Fruit fly (Drosophila melanogaster) S2 (cell line): ENCODE data around the gene CG31855.

Experiments
- CG8478 ChIP-seq: fragments of >200 bp; optimal IDR thresholded peaks from 2 replicates; lab custom pipeline; 2018
- CTCF ChIP-seq, 2 experiments: fragments of >200 bp; optimal IDR thresholded peaks; 2 replicates each; lab custom pipeline; 2018

The CG31855 gene

dm6 chr2L:13368940-13369339 lies at the start of gene CG31855:
CG31855 (plus strand) TSS chr2L:13369204.
- TF ChIP-seq CG8478 (lab: Kevin White, UChicago) (no peak), CTCF (optimal IDR thresholded peaks at IDR 0.05; lab: Kevin White, UChicago) (no peak)

DNA sequence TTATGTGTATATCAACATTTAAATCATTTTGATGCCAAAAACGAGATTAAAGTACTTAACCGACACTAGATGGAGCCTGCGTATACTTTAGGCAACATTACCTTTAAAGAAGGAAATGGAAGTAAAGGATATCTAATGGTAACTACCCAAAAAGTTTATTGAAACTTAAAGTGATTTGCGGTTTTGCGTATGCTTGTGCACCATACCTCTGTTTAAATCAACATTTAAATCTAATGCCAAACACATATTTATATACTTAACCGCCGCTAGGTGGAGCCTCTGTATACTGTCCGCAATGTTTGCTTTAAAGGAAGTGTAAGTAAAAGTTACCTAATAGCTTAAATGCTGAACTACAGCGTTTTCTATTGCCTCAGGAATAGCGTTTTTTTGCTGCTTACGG lies 43.2 kb upstream of the CG31855 start:
- TF ChIP-seq CG8478 (lab: Kevin White, UChicago) (no peak), CTCF (optimal IDR thresholded peaks at IDR 0.05; lab: Kevin White, UChicago) (peak; percentile 61 to 71)

DNA sequence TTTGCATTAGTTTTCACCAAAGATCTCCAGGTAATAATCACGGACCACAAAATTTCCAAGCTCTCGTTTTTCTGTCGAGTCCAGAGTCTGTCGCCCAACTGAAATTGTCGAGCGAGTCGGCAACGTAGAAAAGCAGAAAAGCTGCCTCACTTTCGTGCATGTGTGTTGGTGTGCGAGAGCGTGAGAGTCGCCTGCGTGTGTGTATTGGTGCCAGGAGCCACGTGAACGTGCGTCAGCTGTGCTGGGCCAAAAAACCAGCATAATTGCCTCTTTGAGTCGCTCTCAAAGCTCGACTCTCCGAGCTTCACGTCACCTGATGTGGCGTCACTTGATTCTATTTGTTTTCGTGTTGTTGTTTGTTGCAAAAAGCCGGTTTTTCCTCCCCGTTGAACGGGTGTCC lies 38.0 kb upstream of the CG31855 start, which contains the start of gene hbt:
TSS of gene hbt (minus strand) at position 101 of the 400 bp plus-strand sequence.
- no peak for TF ChIP-seq CG8478 (lab: Kevin White, UChicago)
- no peak for TF ChIP-seq CTCF (optimal IDR thresholded peaks at IDR 0.05; lab: Kevin White, UChicago)

DNA sequence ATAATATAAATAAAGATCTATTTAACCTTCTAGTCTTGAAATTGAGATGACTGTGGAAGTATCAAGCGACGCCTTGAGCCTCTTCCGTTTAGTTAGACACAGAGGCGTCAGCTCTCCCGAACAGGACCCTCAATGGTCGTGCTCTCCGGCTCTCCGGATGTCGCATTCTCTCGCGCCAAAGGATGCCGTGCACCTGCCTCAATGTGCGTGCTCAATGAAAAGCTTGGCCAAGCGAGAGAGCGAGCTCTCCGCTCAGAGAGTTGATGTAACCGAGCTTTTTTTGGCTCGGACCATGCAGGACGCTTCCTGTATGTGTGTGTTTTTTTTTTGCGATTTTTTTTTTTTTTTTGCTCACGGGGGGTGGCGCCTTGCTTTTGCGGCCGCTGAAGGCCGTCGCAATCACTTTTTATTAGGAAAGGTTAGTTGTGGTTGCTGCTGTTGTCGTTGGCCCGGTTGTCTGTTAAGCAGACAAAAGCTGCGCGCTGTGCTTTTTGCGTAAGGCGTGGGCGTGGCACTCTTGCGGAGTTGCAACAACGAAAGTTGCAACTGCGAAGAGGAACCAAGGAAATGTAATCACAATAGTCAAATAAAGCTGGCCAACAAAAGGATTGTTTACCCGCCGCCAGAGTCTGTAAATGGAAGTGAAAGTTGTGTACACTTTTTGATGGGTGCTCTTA lies 37.0 kb upstream of the CG31855 start:
- TF ChIP-seq CG8478 (lab: Kevin White, UChicago) (no peak), CTCF (optimal IDR thresholded peaks at IDR 0.05; lab: Kevin White, UChicago) (no peak)

- no peak for TF ChIP-seq CTCF (optimal IDR thresholded peaks at IDR 0.05; lab: Kevin White, UChicago)
- no peak for TF ChIP-seq CG8478 (lab: Kevin White, UChicago)
These were observed 36.3 kb upstream of the CG31855 start for dm6 chr2L:13332736-13333135.

- no peak for TF ChIP-seq CTCF (optimal IDR thresholded peaks at IDR 0.05; lab: Kevin White, UChicago)
- no peak for TF ChIP-seq CG8478 (lab: Kevin White, UChicago)
These were observed 21.5 kb upstream of the CG31855 start, which contains the start of gene CG16826 for dm6 chr2L:13347473-13347872. CG16826 (plus strand) TSS chr2L:13347773.

- TF ChIP-seq CTCF (optimal IDR thresholded peaks at IDR 0.05; lab: Kevin White, UChicago) (no peak), CG8478 (lab: Kevin White, UChicago) (no peak)
These were observed 19.6 kb upstream of the CG31855 start for dm6 chr2L:13349237-13349902.

DNA sequence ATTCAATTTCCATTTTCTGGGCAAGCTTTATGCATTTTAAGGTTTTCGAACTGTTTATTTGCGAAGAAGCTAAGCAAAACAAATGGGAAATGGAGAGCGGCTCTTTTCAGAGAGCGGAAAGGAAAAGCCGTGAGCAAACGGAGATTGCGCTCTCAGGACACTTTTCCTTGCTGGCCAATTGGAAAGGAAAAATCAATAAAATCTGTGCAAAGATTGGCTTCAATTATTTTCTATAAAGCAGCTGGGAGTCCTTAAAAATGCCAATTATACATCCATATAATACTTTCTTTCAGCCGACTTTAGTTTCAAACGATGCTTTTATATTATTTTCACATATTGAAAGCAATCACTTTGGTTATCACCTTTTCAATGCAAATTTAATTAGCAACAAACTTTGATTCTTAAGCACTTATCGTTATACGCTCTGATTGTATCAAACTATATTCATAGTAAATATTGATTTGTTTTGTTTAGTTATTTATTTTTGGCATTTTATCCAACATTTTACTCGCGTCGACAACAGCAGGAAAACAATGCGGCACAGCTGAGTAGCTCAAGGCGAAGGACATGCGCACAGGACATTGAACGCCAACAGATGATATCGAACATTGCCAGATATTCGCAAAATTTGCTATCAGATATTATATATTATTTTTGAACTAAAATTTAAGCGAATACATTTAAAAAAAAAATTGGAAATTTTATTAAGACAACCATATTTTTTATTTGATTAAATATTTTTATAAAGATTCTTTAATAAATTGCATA lies 14.2 kb upstream of the CG31855 start, which contains the start of gene CG9395:
TSS of gene CG9395 (minus strand) at position 494 of the 768 bp plus-strand sequence.
- TF ChIP-seq CG8478 (lab: Kevin White, UChicago), result no peak
- TF ChIP-seq CTCF (optimal IDR thresholded peaks at IDR 0.05; lab: Kevin White, UChicago), result no peak

DNA sequence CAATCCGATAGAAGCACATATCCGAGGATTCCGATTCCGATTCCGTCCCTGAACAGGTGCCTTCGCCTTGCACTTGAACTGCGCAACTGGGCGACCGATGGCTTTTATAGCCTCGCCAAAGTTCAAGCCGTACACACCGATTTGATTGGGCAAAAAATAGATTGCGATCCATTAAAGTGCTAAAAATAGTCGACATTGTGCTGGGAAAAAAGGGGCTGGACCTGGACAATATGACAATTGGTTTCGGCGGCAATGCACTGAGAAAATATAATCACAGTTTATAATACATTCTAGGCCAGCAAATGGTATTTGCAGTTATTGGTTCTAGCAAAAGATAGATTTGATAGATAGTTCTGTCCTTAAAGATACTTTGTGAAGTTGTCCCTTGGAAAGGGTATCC lies 7.5 kb upstream of the CG31855 start, which contains the start of gene CG9377:
TSS of gene CG9377 (minus strand) at position 101 of the 400 bp plus-strand sequence.
- TF ChIP-seq CG8478 (lab: Kevin White, UChicago), result no peak
- no peak for TF ChIP-seq CTCF (optimal IDR thresholded peaks at IDR 0.05; lab: Kevin White, UChicago)

DNA sequence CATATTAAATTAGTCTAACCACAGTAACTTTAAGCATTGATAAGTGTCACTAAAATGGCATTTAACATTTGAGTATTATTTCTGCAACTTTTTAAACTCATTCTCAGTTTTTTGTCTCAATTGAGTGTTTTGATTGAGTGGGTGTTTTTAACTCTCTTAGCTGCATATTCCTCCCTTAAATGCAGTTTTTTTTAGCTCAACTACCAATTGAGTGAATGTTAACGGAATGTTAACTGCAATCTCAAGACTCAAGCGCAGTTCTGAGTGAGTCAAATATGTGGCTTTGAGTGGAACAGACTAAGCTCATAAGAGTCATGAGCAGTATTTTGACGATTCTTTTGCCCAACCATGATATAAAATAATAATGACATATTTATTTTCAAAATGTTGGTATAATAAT lies 6.1 kb upstream of the CG31855 start:
- TF ChIP-seq CG8478 (lab: Kevin White, UChicago), result no peak
- no peak for TF ChIP-seq CTCF (optimal IDR thresholded peaks at IDR 0.05; lab: Kevin White, UChicago)

dm6 chr2L:13366109-13366747 lies 2.8 kb upstream of the CG31855 start, which contains the start of the genes Nnp-1 and Grx3:
Nnp-1 (minus strand) TSS chr2L:13366189.
Grx3 (plus strand) TSS chr2L:13366447.
- no peak for TF ChIP-seq CG8478 (lab: Kevin White, UChicago)
- no peak for TF ChIP-seq CTCF (optimal IDR thresholded peaks at IDR 0.05; lab: Kevin White, UChicago)

dm6 chr2L:13367378-13367777 lies 1.6 kb upstream of the CG31855 start, which contains the start of gene Tap42:
Tap42 (plus strand) TSS chr2L:13367617.
- no peak for TF ChIP-seq CTCF (optimal IDR thresholded peaks at IDR 0.05; lab: Kevin White, UChicago)
- no peak for TF ChIP-seq CG8478 (lab: Kevin White, UChicago)

dm6 chr2L:13370762-13371161 lies 1.8 kb downstream of the CG31855 start, which contains the start of gene ND-B22:
ND-B22 (minus strand) TSS chr2L:13371110.
- TF ChIP-seq CTCF (optimal IDR thresholded peaks at IDR 0.05; lab: Kevin White, UChicago) (no peak), CG8478 (lab: Kevin White, UChicago) (no peak)
